Fruit fly (Drosophila melanogaster): Measurements from ENCODE around the gene CkIalpha.

Gene CkIalpha

dm6 chrX:12676554-12677336 is 23.3 kb downstream of the CkIalpha start (continued):
- TF ChIP-seq Pdp1 (GFP tag; optimal IDR thresholded peaks at IDR 0.05) (peak in 1 of 2 experiments; percentile 98), HmgZ (tag; optimal IDR thresholded peaks at IDR 0.05) (no peak), trh (GFP tag; optimal IDR thresholded peaks at IDR 0.05) (no peak), CG11723 (GFP tag; optimal IDR thresholded peaks at IDR 0.05) (no peak), croc (GFP tag; conservative IDR thresholded peaks at IDR 0.05) (no peak), Gug (GFP tag; IDR thresholded peaks at IDR 0.05) (no peak), kni (GFP tag; optimal IDR thresholded peaks at IDR 0.05) (peak; percentile 89), sd (tag; optimal IDR thresholded peaks at IDR 0.05) (peak; percentile 15), hb (GFP tag; IDR thresholded peaks at IDR 0.05; ENCODE audit: partially characterized antibody) (no peak), seq (GFP tag; IDR thresholded peaks at IDR 0.05) (no peak), zf30C (GFP tag; optimal IDR thresholded peaks at IDR 0.05) (no peak), Med (GFP tag) (peak; percentile 65), ken (GFP tag; IDR thresholded peaks at IDR 0.05) (no peak), amos (GFP tag; IDR thresholded peaks at IDR 0.05; ENCODE audit: partially characterized antibody) (no peak), corto (GFP tag; optimal IDR thresholded peaks at IDR 0.05) (peak; percentile 1), CG17361 (GFP tag; IDR thresholded peaks at IDR 0.05) (0 out of 3 replicates have a peak, but pooled peaks have one; percentile 0), Dll (GFP tag; IDR thresholded peaks at IDR 0.05; ENCODE audit: partially characterized antibody) (no peak), CG13296 (GFP tag; optimal IDR thresholded peaks at IDR 0.05) (peak; percentile 6), psq (GFP tag; optimal IDR thresholded peaks at IDR 0.05) (peak; percentile 28), her (GFP tag; optimal IDR thresholded peaks at IDR 0.05) (no peak), lbe (GFP tag; optimal IDR thresholded peaks at IDR 0.05) (no peak), eve (GFP tag; optimal IDR thresholded peaks at IDR 0.05) (no peak), D19B (GFP tag; optimal IDR thresholded peaks at IDR 0.05) (no peak), bab2 (GFP tag; optimal IDR thresholded peaks at IDR 0.05) (no peak), chinmo (GFP tag; IDR thresholded peaks at IDR 0.05; ENCODE audit: partially characterized antibody) (peak; percentile 80; the same call in 2 of the 4 replicates), unpg (GFP tag; optimal IDR thresholded peaks at IDR 0.05) (no peak), CG17829 (tag; optimal IDR thresholded peaks at IDR 0.05) (no peak), z (GFP tag; IDR thresholded peaks at IDR 0.05) (no peak), ewg (GFP tag; optimal IDR thresholded peaks at IDR 0.05) (peak; percentile 75), CG10366 (GFP tag; IDR thresholded peaks at IDR 0.05) (no peak), CG15011 (GFP tag; optimal IDR thresholded peaks at IDR 0.05) (no peak), CTCF (GFP tag; optimal IDR thresholded peaks at IDR 0.05) (no peak), CG14710 (tag; optimal IDR thresholded peaks at IDR 0.05) (peak; percentile 4), mirr (GFP tag; optimal IDR thresholded peaks at IDR 0.05) (peak; percentile 48), jing (GFP tag; optimal IDR thresholded peaks at IDR 0.05) (no peak), toy (GFP tag; IDR thresholded peaks at IDR 0.05) (no peak), CG13624 (GFP tag; optimal IDR thresholded peaks at IDR 0.05) (no peak), CG9609 (GFP tag; optimal IDR thresholded peaks at IDR 0.05) (no peak), CG8359 (GFP tag; optimal IDR thresholded peaks at IDR 0.05; ENCODE audit: borderline replicate concordance) (no peak), crol (GFP tag; IDR thresholded peaks at IDR 0.05) (peak; percentile 75), prd (optimal IDR thresholded peaks at IDR 0.05) (no peak), prd (GFP tag; IDR thresholded peaks at IDR 0.05) (no peak), phol (tag; optimal IDR thresholded peaks at IDR 0.05) (no peak), pros (GFP tag; optimal IDR thresholded peaks at IDR 0.05) (peak; percentile 70), CG7987 (GFP tag; optimal IDR thresholded peaks at IDR 0.05) (peak; percentile 17), sna (GFP tag; IDR thresholded peaks at IDR 0.05; ENCODE audit: partially characterized antibody) (no peak), oc (tag; optimal IDR thresholded peaks at IDR 0.05) (peak; percentile 62), CG17359 (tag; optimal IDR thresholded peaks at IDR 0.05) (peak; percentile 28), sqz (GFP tag; optimal IDR thresholded peaks at IDR 0.05) (peak; percentile 99), Atf-2 (GFP tag; optimal IDR thresholded peaks at IDR 0.05) (no peak)

All from whole organism, embryonic.